Worm (Caenorhabditis elegans) whole organism, midembryonic: ENCODE measurements around the gene lgc-38.

Source experiments
- flt-1 ChIP-seq: fragments of 200-800 bp; sonication (Bioruptor generic); IDR thresholded peaks from 2 replicates; pipeline ENCODE4 v1.3.6; 2022; ENCODE audit warnings: missing genetic modification characterization, missing compliant biosample characterization
- med-1 ChIP-seq: sonication (generic microtip); optimal IDR thresholded peaks from 2 replicates; lab custom pipeline; 2017; ENCODE audit warnings: missing genetic modification characterization, mild to moderate bottlenecking, missing compliant biosample characterization, antibody characterized with exemption, missing genetic modification reagents; ENCODE audit not compliant: insufficient read depth
- tab-1 ChIP-seq: fragments of 200-800 bp; sonication (Bioruptor generic); IDR thresholded peaks from 2 replicates; pipeline ENCODE4 v1.3.6; 2022; ENCODE audit warnings: missing genetic modification characterization, missing compliant biosample characterization
- ztf-23 ChIP-seq: fragments of 200-800 bp; sonication (Bioruptor generic); IDR thresholded peaks from 2 replicates; pipeline ENCODE4 v1.3.6; 2022; ENCODE audit warnings: missing genetic modification reagents, missing genetic modification characterization, missing compliant biosample characterization

- TF ChIP-seq flt-1 (GFP tag; lab: Robert Waterston, UW): no peak; the same call in 1 of the 2 replicates
- TF ChIP-seq tab-1 (GFP tag; lab: Robert Waterston, UW): no peak
- no peak for TF ChIP-seq ztf-23 (GFP tag; lab: Robert Waterston, UW)
- TF ChIP-seq med-1 (GFP tag; lab: Kevin White, UChicago): no peak
Observed at ce11 chrIII:7025839-7026238, 16.9 kb downstream of the lgc-38 start.
